Worm (Caenorhabditis elegans) whole organism, late embryonic: ENCODE data around the gene F42C5.5.

Experiments
- C08G9.2 ChIP-seq: sonication (generic microtip); optimal IDR thresholded peaks from 2 replicates; lab custom pipeline; 2016; ENCODE audit warnings: mild to moderate bottlenecking, missing genetic modification characterization, moderate library complexity, missing compliant biosample characterization
- K09A11.1 ChIP-seq: sonication (generic microtip); optimal IDR thresholded peaks from 2 replicates; lab custom pipeline; 2017; ENCODE audit warnings: antibody characterized with exemption, mild to moderate bottlenecking, missing genetic modification characterization, missing compliant biosample characterization; ENCODE audit not compliant: insufficient read depth
- T23F11.4 ChIP-seq: fragments of 200-800 bp; sonication (Bioruptor generic); optimal IDR thresholded peaks from 2 replicates; lab custom pipeline; 2018; ENCODE audit warnings: mild to moderate bottlenecking, missing genetic modification characterization, missing compliant biosample characterization
- ahr-1 ChIP-seq: sonication (generic microtip); optimal IDR thresholded peaks from 2 replicates; lab custom pipeline; 2016; ENCODE audit warnings: missing genetic modification characterization, missing compliant biosample characterization
- ceh-2 ChIP-seq: sonication (generic microtip); optimal IDR thresholded peaks from 2 replicates; lab custom pipeline; 2016; ENCODE audit warnings: missing genotype, missing genetic modification characterization, missing compliant biosample characterization
- ceh-30 ChIP-seq: fragments of 150-350 bp; optimal IDR thresholded peaks from 2 replicates; lab custom pipeline; 2014; ENCODE audit warnings: missing biosample characterization, missing genetic modification characterization
- ceh-31 ChIP-seq: sonication (generic microtip); optimal IDR thresholded peaks from 2 replicates; lab custom pipeline; 2016; ENCODE audit warnings: missing genetic modification characterization, missing compliant biosample characterization
- ceh-45 ChIP-seq: fragments of 200-800 bp; sonication (Bioruptor generic); IDR thresholded peaks from 2 replicates; pipeline ENCODE4 v1.3.6; 2022; ENCODE audit warnings: missing genetic modification reagents, missing genetic modification characterization, missing compliant biosample characterization
- ceh-6 ChIP-seq: fragments of 200-800 bp; sonication (Bioruptor generic); optimal IDR thresholded peaks from 2 replicates; lab custom pipeline; 2018; ENCODE audit warnings: mild to moderate bottlenecking, missing genetic modification characterization, missing compliant biosample characterization
- ceh-9 ChIP-seq: sonication (generic microtip); optimal IDR thresholded peaks from 2 replicates; lab custom pipeline; 2016; ENCODE audit warnings: mild to moderate bottlenecking, missing genetic modification characterization, inconsistent platforms, missing compliant biosample characterization
- dmd-4 ChIP-seq: sonication (generic microtip); optimal IDR thresholded peaks from 2 replicates; lab custom pipeline; 2016; ENCODE audit warnings: borderline replicate concordance, missing genetic modification characterization, missing compliant biosample characterization
- elt-2 ChIP-seq: sonication (generic microtip); optimal IDR thresholded peaks from 2 replicates; lab custom pipeline; 2016; ENCODE audit warnings: missing genetic modification reagents, missing genetic modification characterization, missing compliant biosample characterization
- elt-4 ChIP-seq: sonication (generic microtip); optimal IDR thresholded peaks from 2 replicates; lab custom pipeline; 2016; ENCODE audit warnings: missing genetic modification characterization, missing compliant biosample characterization
- ets-4 ChIP-seq: sonication (generic microtip); optimal IDR thresholded peaks from 2 replicates; lab custom pipeline; 2016; ENCODE audit warnings: missing genetic modification characterization, missing compliant biosample characterization
- eyg-1 ChIP-seq: sonication (generic microtip); optimal IDR thresholded peaks from 2 replicates; lab custom pipeline; 2016; ENCODE audit warnings: missing genotype, missing genetic modification characterization, missing compliant biosample characterization
- gmeb-2 ChIP-seq: sonication (generic microtip); optimal IDR thresholded peaks from 2 replicates; lab custom pipeline; 2016; ENCODE audit warnings: missing genetic modification characterization, inconsistent platforms, missing compliant biosample characterization
- hlh-13 ChIP-seq: fragments of 200-800 bp; sonication (Bioruptor generic); optimal IDR thresholded peaks from 2 replicates; lab custom pipeline; 2018; ENCODE audit warnings: mild to moderate bottlenecking, missing genetic modification characterization, missing compliant biosample characterization
- hlh-15 ChIP-seq: sonication (generic microtip); optimal IDR thresholded peaks from 2 replicates; lab custom pipeline; 2016; ENCODE audit warnings: missing genetic modification characterization, missing compliant biosample characterization
- hlh-6 ChIP-seq: sonication (generic microtip); optimal IDR thresholded peaks from 2 replicates; lab custom pipeline; 2016; ENCODE audit warnings: missing genotype, missing genetic modification characterization, missing compliant biosample characterization
- hlh-8 ChIP-seq: sonication (generic microtip); optimal IDR thresholded peaks from 2 replicates; lab custom pipeline; 2016; ENCODE audit warnings: missing genotype, missing genetic modification characterization, missing compliant biosample characterization
- lin-11 ChIP-seq: fragments of 200-800 bp; sonication (Bioruptor generic); optimal IDR thresholded peaks from 2 replicates; lab custom pipeline; 2018; ENCODE audit warnings: mild to moderate bottlenecking, missing genetic modification characterization, missing compliant biosample characterization
- madf-2 ChIP-seq: sonication (generic microtip); optimal IDR thresholded peaks from 2 replicates; lab custom pipeline; 2017; ENCODE audit warnings: missing genetic modification characterization, missing compliant biosample characterization
- nhr-11 ChIP-seq: fragments of 150-350 bp; optimal IDR thresholded peaks from 2 replicates; lab custom pipeline; 2014; ENCODE audit warnings: missing biosample characterization, missing genetic modification characterization
- odd-2 ChIP-seq: sonication (generic microtip); optimal IDR thresholded peaks from 2 replicates; lab custom pipeline; 2017; ENCODE audit warnings: antibody characterized with exemption, mild to moderate bottlenecking, missing genetic modification characterization, missing compliant biosample characterization
- pat-9 ChIP-seq: fragments of 200-800 bp; sonication (Bioruptor generic); optimal IDR thresholded peaks from 2 replicates; lab custom pipeline; 2018; ENCODE audit warnings: mild to moderate bottlenecking, missing genetic modification characterization, moderate library complexity, missing compliant biosample characterization
- pqm-1 ChIP-seq: sonication (generic microtip); optimal IDR thresholded peaks from 2 replicates; lab custom pipeline; 2016; ENCODE audit warnings: missing genetic modification characterization, missing compliant biosample characterization
- pros-1 ChIP-seq: fragments of 150-350 bp; optimal IDR thresholded peaks from 2 replicates; lab custom pipeline; 2014; ENCODE audit warnings: missing biosample characterization, missing genetic modification reagents, missing genetic modification characterization
- ref-2 ChIP-seq: sonication (generic microtip); optimal IDR thresholded peaks from 2 replicates; lab custom pipeline; 2016; ENCODE audit warnings: missing genetic modification characterization, missing compliant biosample characterization
- sox-2 ChIP-seq: fragments of 200-800 bp; sonication (Bioruptor generic); IDR thresholded peaks from 2 replicates; pipeline ENCODE4 v1.3.6; 2022; ENCODE audit warnings: missing genetic modification reagents, missing genetic modification characterization, missing compliant biosample characterization
- sox-4 ChIP-seq: sonication (generic microtip); optimal IDR thresholded peaks from 2 replicates; lab custom pipeline; 2017; ENCODE audit warnings: mild to moderate bottlenecking, missing genetic modification characterization, inconsistent platforms, missing compliant biosample characterization
- syd-9 ChIP-seq: sonication (generic microtip); optimal IDR thresholded peaks from 2 replicates; lab custom pipeline; 2016; ENCODE audit warnings: mild to moderate bottlenecking, missing genetic modification characterization, moderate library complexity, missing compliant biosample characterization
- tbx-7 ChIP-seq: sonication (generic microtip); optimal IDR thresholded peaks from 2 replicates; lab custom pipeline; 2016; ENCODE audit warnings: missing genotype, missing genetic modification characterization, missing compliant biosample characterization
- ttx-3 ChIP-seq: sonication (generic microtip); optimal IDR thresholded peaks from 2 replicates; lab custom pipeline; 2016; ENCODE audit warnings: missing genetic modification reagents, missing genetic modification characterization, missing compliant biosample characterization
- unc-3 ChIP-seq, 2 experiments: fragments of 200-800 bp in 1 of 2; sonication (Bioruptor generic) in 1 of 2; sonication (generic microtip) in 1 of 2; conservative IDR thresholded peaks in 1 of 2; optimal IDR thresholded peaks in 1 of 2; 2 replicates each; pipeline versions ENCODE4 v1.3.6 to Lab custom; 2016 to 2022; ENCODE audit warnings: missing compliant biosample characterization in 2 of 2, missing genetic modification characterization in 2 of 2, missing genetic modification reagents in 1 of 2
- zip-5 ChIP-seq: sonication (generic microtip); optimal IDR thresholded peaks from 2 replicates; lab custom pipeline; 2016; ENCODE audit warnings: missing genetic modification characterization, missing compliant biosample characterization
- ztf-16 ChIP-seq: sonication (generic microtip); optimal IDR thresholded peaks from 2 replicates; lab custom pipeline; 2017; ENCODE audit warnings: missing genetic modification characterization, missing compliant biosample characterization

The F42C5.5 gene

DNA sequence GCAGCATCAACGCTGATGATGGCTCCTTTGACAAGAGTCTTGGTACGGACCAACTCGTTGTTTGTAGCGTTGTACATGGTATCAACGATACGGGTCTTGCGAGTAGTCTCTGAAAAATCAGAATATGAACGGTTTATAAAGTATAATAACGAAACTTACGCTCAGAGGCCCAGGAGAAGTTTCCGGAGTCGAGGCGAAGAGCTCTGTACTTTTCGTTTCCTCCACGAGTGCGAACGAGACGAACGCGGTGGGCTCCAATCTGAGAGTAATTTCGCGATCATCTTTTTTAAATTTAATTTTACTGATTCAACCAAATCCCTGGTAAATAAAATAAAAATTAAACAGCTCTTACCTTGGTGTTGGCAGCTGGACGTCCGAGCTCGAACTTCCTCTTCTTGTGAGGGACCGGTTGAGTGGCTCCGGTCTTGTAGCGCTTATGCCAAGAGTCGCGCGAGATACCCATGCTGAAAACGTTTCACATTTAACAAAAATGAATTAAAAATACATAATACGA lies 19.4 kb upstream of the F42C5.5 start, which contains the start of gene rps-8:
Gene rps-8 (minus strand): TSS at position 464 of the 514 bp plus-strand sequence.
- TF ChIP-seq zip-5 (tag; lab: Kevin White, UChicago) = no peak

DNA sequence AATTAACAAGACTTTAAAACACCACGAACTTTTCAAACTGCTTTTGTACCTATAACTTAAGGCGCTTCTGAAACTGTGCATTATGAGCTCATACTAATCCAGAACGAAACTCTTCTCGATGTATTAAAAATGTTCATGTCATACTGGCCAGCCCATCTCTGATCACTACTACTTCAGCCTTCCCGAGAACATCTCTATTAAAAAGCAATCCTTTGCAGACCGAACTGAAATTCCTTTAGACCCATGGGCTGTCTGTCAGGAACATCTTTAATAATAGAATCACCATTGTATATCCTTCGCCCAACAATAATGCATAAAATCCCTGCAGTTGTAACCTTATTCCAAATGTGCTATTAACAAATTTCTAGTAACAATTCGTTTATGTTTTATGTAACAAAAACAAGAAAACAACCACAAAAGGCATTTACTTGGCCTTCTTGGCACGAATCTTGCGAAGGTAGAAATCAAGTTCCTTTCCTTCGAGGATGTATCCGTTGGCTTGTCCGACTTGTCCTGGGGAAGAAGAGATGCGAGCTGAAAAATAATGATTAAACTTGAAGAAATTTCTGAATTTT lies 18.7 kb upstream of the F42C5.5 start:
- TF ChIP-seq ceh-2 (tag; lab: Kevin White, UChicago) = no peak
- TF ChIP-seq ref-2 (tag; lab: Kevin White, UChicago) = no peak
- no peak for TF ChIP-seq lin-11 (tag; lab: Kevin White, UChicago)
- no peak for TF ChIP-seq unc-3 (GFP tag; conservative IDR thresholded peaks at IDR 0.05; lab: Robert Waterston, UW)
- TF ChIP-seq unc-3 (tag; optimal IDR thresholded peaks at IDR 0.05; lab: Kevin White, UChicago) = no peak
- TF ChIP-seq sox-2 (GFP tag; lab: Robert Waterston, UW) = no peak

DNA sequence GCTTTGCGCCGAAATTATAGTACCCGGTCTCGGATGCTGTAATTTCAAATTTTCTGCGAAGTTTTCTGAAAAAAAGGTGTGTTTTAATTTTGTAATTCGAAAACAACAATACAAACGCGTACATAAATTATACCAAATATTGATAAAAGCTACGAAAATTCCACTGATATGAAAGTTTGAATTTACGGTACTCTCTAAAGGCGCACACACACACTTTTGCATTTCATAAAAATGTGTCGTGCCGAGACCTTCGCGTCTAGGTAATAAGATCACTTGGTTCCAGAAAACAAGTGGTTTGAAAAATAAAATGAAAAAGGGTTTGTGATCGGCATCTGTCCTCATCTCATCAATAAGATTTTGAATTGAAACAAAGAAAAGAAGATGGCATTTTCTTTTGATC lies 16.8 kb upstream of the F42C5.5 start:
- TF ChIP-seq eyg-1 (tag; lab: Kevin White, UChicago) = no peak
- no peak for TF ChIP-seq hlh-13 (GFP tag; lab: Kevin White, UChicago)
- no peak for TF ChIP-seq hlh-15 (tag; lab: Kevin White, UChicago)
- TF ChIP-seq ceh-45 (GFP tag; lab: Robert Waterston, UW) = no peak
- TF ChIP-seq zip-5 (tag; lab: Kevin White, UChicago) = no peak
- no peak for TF ChIP-seq ceh-31 (tag; lab: Kevin White, UChicago)

DNA sequence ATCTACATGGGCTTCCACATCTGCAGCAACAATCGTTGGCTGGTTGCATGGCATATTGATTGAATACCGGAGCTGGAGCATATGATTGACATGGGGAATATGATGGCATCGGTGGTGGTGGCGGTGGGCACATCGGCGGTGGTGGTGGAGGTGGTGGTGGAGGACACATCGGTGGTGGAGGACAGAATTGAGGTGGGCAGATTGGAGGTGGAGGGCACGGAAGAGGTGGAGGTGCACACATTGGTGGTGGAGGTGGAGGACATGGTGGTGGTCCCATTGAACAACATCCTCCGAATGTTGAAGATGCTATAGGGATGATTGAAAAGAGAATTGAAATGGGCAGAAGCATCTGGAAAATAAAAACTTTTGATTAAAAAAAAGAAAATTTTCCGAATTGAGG lies 16.4 kb upstream of the F42C5.5 start, which contains the start of gene grl-4:
Gene grl-4 (minus strand): TSS at position 351 of the 400 bp plus-strand sequence.
- TF ChIP-seq sox-2 (GFP tag; lab: Robert Waterston, UW) (no peak), ets-4 (tag; lab: Kevin White, UChicago) (no peak), unc-3 (GFP tag; conservative IDR thresholded peaks at IDR 0.05; lab: Robert Waterston, UW) (no peak), unc-3 (tag; optimal IDR thresholded peaks at IDR 0.05; lab: Kevin White, UChicago) (no peak), ceh-2 (tag; lab: Kevin White, UChicago) (no peak), ceh-30 (no peak), ttx-3 (no peak), odd-2 (tag; lab: Kevin White, UChicago) (no peak), gmeb-2 (no peak), hlh-13 (GFP tag; lab: Kevin White, UChicago) (no peak), syd-9 (tag; lab: Kevin White, UChicago) (no peak), dmd-4 (no peak), pqm-1 (tag; lab: Kevin White, UChicago) (no peak), K09A11.1 (tag; lab: Kevin White, UChicago) (no peak), elt-2 (tag; lab: Kevin White, UChicago) (no peak), madf-2 (tag; lab: Kevin White, UChicago) (no peak), ceh-9 (no peak), ref-2 (tag; lab: Kevin White, UChicago) (no peak), sox-4 (tag; lab: Kevin White, UChicago) (no peak), ceh-6 (GFP tag; lab: Kevin White, UChicago) (no peak)
- TF ChIP-seq, all 69 proteins: peak for 0

DNA sequence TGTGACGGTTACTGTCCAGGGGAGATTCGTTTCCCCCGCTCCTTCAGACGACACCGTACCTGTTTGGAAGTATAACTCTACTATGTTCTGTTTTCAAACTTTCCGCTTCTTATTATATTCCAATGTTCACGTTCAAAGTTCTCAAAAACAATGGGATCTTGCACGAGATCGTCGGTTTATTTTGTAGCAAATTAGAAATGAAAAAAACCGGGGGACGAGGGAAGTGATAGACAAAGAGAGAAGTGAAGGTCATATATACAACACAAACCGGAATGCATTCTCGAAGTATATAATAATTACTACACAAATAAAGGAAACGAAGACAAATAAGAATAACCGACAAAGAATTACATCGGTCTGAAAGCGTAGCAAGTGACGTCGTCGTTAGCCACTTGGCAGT lies 15.7 kb upstream of the F42C5.5 start:
- no peak for TF ChIP-seq hlh-8 (tag; lab: Kevin White, UChicago)
- TF ChIP-seq ahr-1 (tag; lab: Kevin White, UChicago) = no peak
- no peak for TF ChIP-seq lin-11 (tag; lab: Kevin White, UChicago)
- TF ChIP-seq ceh-6 (GFP tag; lab: Kevin White, UChicago) = no peak
- TF ChIP-seq ztf-16 (tag; lab: Kevin White, UChicago) = no peak
- no peak for TF ChIP-seq pros-1 (tag; lab: Kevin White, UChicago)
- no peak for TF ChIP-seq unc-3 (GFP tag; conservative IDR thresholded peaks at IDR 0.05; lab: Robert Waterston, UW)
- TF ChIP-seq unc-3 (tag; optimal IDR thresholded peaks at IDR 0.05; lab: Kevin White, UChicago) = no peak
- TF ChIP-seq T23F11.4 (GFP tag; lab: Kevin White, UChicago) = no peak
- no peak for TF ChIP-seq hlh-6 (tag; lab: Kevin White, UChicago)
- no peak for TF ChIP-seq elt-4 (tag; lab: Kevin White, UChicago)
- TF ChIP-seq ceh-9 = no peak
- no peak for TF ChIP-seq pat-9 (tag; lab: Kevin White, UChicago)
- TF ChIP-seq nhr-11 = no peak
- no peak for TF ChIP-seq C08G9.2 (tag; lab: Kevin White, UChicago)
- TF ChIP-seq tbx-7 (tag; lab: Kevin White, UChicago) = no peak
